Fruit fly (Drosophila melanogaster) whole organism, embryonic: Measurements from ENCODE around the gene Ubi-p5E.
A peak's percentile ranks its signal among the peaks of the same experiment; 100 is the strongest.

Experiments
- B-H2 ChIP-seq: fragments of 200-800 bp; sonication (Bioruptor generic); optimal IDR thresholded peaks from 2 replicates; lab custom pipeline; 2018; ENCODE audit warnings: missing biosample characterization, mild to moderate bottlenecking, missing genetic modification characterization
- CG10979 ChIP-seq: fragments of 200-800 bp; sonication (Bioruptor generic); optimal IDR thresholded peaks from 2 replicates; lab custom pipeline; 2018; ENCODE audit warnings: missing biosample characterization, mild to moderate bottlenecking, missing genetic modification characterization, moderate library complexity
- CG11696 ChIP-seq: fragments of 200-800 bp; sonication (Bioruptor generic); IDR thresholded peaks from 2 replicates; pipeline ENCODE4 v1.3.6; 2022; ENCODE audit warnings: missing biosample characterization, missing genetic modification characterization
- CG11723 ChIP-seq: fragments of 200-800 bp; sonication (Bioruptor generic); optimal IDR thresholded peaks from 2 replicates; lab custom pipeline; 2017; ENCODE audit warnings: missing biosample characterization, mild to moderate bottlenecking, missing genetic modification characterization
- CG13624 ChIP-seq: fragments of 200-800 bp; sonication (Bioruptor generic); optimal IDR thresholded peaks from 2 replicates; lab custom pipeline; 2016; ENCODE audit warnings: missing biosample characterization, missing genetic modification characterization
- CG14441 ChIP-seq: fragments of 200-800 bp; sonication (Bioruptor generic); IDR thresholded peaks from 2 replicates; pipeline ENCODE4 v1.3.6; 2022; ENCODE audit warnings: missing biosample characterization, missing genetic modification characterization
- CG16779 ChIP-seq: fragments of 200-800 bp; sonication (Bioruptor generic); IDR thresholded peaks from 2 replicates; pipeline ENCODE4 v1.3.6; 2022; ENCODE audit warnings: missing biosample characterization, missing genetic modification characterization
- CG16813 ChIP-seq: fragments of 200-800 bp; sonication (Bioruptor generic); IDR thresholded peaks from 3 replicates; pipeline ENCODE4 v1.3.6; 2022; ENCODE audit warnings: missing biosample characterization, missing genetic modification characterization; ENCODE audit not compliant: partially characterized antibody
- CG17568 ChIP-seq: fragments of 200-800 bp; sonication (Bioruptor generic); optimal IDR thresholded peaks from 2 replicates; lab custom pipeline; 2018; ENCODE audit warnings: missing biosample characterization, mild to moderate bottlenecking, missing genetic modification characterization, moderate library complexity
- CG17912 ChIP-seq: fragments of 200-800 bp; sonication (Bioruptor generic); optimal IDR thresholded peaks from 2 replicates; lab custom pipeline; 2018; ENCODE audit warnings: missing biosample characterization, mild to moderate bottlenecking, missing genetic modification characterization
- CG18011 ChIP-seq: fragments of 200-800 bp; sonication (Bioruptor generic); optimal IDR thresholded peaks from 2 replicates; lab custom pipeline; 2017; ENCODE audit warnings: missing biosample characterization, missing genetic modification characterization, mild to moderate bottlenecking, moderate library complexity, missing genotype
- CG2129 ChIP-seq: fragments of 200-800 bp; sonication (Bioruptor generic); IDR thresholded peaks from 2 replicates; pipeline ENCODE4 v1.3.6; 2022; ENCODE audit warnings: missing biosample characterization, missing genetic modification characterization; ENCODE audit not compliant: partially characterized antibody
- CG2202 ChIP-seq: fragments of 200-800 bp; sonication (Bioruptor generic); optimal IDR thresholded peaks from 2 replicates; lab custom pipeline; 2018; ENCODE audit warnings: missing biosample characterization, mild to moderate bottlenecking, missing genetic modification characterization
- CG2678 ChIP-seq: fragments of 200-800 bp; sonication (Bioruptor generic); optimal IDR thresholded peaks from 3 replicates; lab custom pipeline; 2019; ENCODE audit warnings: missing biosample characterization, mild to moderate bottlenecking, missing genetic modification characterization, moderate library complexity
- CG2712 ChIP-seq: fragments of 200-800 bp; optimal IDR thresholded peaks from 3 replicates; lab custom pipeline; 2019; ENCODE audit warnings: missing biosample characterization, mild to moderate bottlenecking, missing genetic modification characterization, moderate library complexity
- CG34224 ChIP-seq: fragments of 200-800 bp; sonication (Bioruptor generic); IDR thresholded peaks from 3 replicates; pipeline ENCODE4 v1.3.6; 2022; ENCODE audit warnings: missing biosample characterization, missing genetic modification characterization; ENCODE audit not compliant: partially characterized antibody
- CG3726 ChIP-seq: fragments of 200-800 bp; sonication (Bioruptor generic); IDR thresholded peaks from 3 replicates; pipeline ENCODE4, ENCODE4 v1.3.6; 2022; ENCODE audit warnings: missing biosample characterization, missing genetic modification characterization
- CG3847 ChIP-seq: fragments of 200-800 bp; sonication (Bioruptor generic); IDR thresholded peaks from 2 replicates; pipeline ENCODE4 v1.3.6; 2022; ENCODE audit warnings: missing biosample characterization, missing genetic modification characterization
- CG4617 ChIP-seq: fragments of 200-800 bp; sonication (Bioruptor generic); optimal IDR thresholded peaks from 3 replicates; lab custom pipeline; 2016; ENCODE audit warnings: missing biosample characterization, missing genetic modification characterization, borderline replicate concordance
- CG6791 ChIP-seq: fragments of 200-800 bp; sonication (Bioruptor generic); IDR thresholded peaks from 3 replicates; pipeline ENCODE4 v1.3.6; 2022; ENCODE audit warnings: missing biosample characterization, missing genetic modification characterization; ENCODE audit not compliant: partially characterized antibody
- CG6813 ChIP-seq: fragments of 200-800 bp; sonication (Bioruptor generic); optimal IDR thresholded peaks from 2 replicates; lab custom pipeline; 2017; ENCODE audit warnings: missing biosample characterization, missing genetic modification characterization, mild to moderate bottlenecking, moderate library complexity, missing genetic modification reagents
- CG7987 ChIP-seq: fragments of 200-800 bp; sonication (Bioruptor generic); optimal IDR thresholded peaks from 2 replicates; lab custom pipeline; 2018; ENCODE audit warnings: missing biosample characterization, mild to moderate bottlenecking, missing genetic modification characterization, moderate library complexity
- CG8765 ChIP-seq: fragments of 200-800 bp; sonication (Bioruptor generic); IDR thresholded peaks from 2 replicates; pipeline ENCODE4 v1.3.6; 2022; ENCODE audit warnings: missing biosample characterization, missing genetic modification characterization
- CG9727 ChIP-seq: fragments of 200-800 bp; sonication (Bioruptor generic); optimal IDR thresholded peaks from 3 replicates; lab custom pipeline; 2017; ENCODE audit warnings: missing biosample characterization, mild to moderate bottlenecking, missing genetic modification characterization
- Dip3 ChIP-seq: fragments of 200-800 bp; sonication (Bioruptor generic); optimal IDR thresholded peaks from 3 replicates; lab custom pipeline; 2016; ENCODE audit warnings: missing biosample characterization, missing genetic modification characterization
- Dll ChIP-seq: fragments of 200-800 bp; sonication (Bioruptor generic); IDR thresholded peaks from 4 replicates; pipeline ENCODE4 v1.3.6; 2022; ENCODE audit warnings: missing biosample characterization, missing genetic modification characterization; ENCODE audit not compliant: partially characterized antibody
- Doc3 ChIP-seq: fragments of 200-800 bp; sonication (Bioruptor generic); IDR thresholded peaks from 3 replicates; pipeline ENCODE4 v1.3.6; 2022; ENCODE audit warnings: missing biosample characterization, missing genetic modification characterization; ENCODE audit not compliant: partially characterized antibody
- Dp ChIP-seq: fragments of 200-800 bp; sonication (Bioruptor generic); optimal IDR thresholded peaks from 2 replicates; lab custom pipeline; 2018; ENCODE audit warnings: missing biosample characterization, mild to moderate bottlenecking, missing genetic modification characterization, moderate library complexity
- Ets65A ChIP-seq: fragments of 200-800 bp; sonication (Bioruptor generic); peaks from one replicate; lab custom pipeline; 2016; ENCODE audit warnings: missing biosample characterization, missing genetic modification characterization
- Fer1 ChIP-seq: fragments of 200-800 bp; sonication (Bioruptor generic); optimal IDR thresholded peaks from 2 replicates; lab custom pipeline; 2017; ENCODE audit warnings: missing biosample characterization, mild to moderate bottlenecking, missing genetic modification characterization
- MESR4 ChIP-seq: fragments of 200-800 bp; sonication (Bioruptor generic); optimal IDR thresholded peaks from 2 replicates; lab custom pipeline; 2018; ENCODE audit warnings: missing biosample characterization, mild to moderate bottlenecking, missing genetic modification characterization, moderate library complexity
- Scr ChIP-seq: fragments of 200-800 bp; sonication (Bioruptor generic); IDR thresholded peaks from 2 replicates; pipeline ENCODE4 v1.3.6; 2022; ENCODE audit warnings: missing biosample characterization, missing genetic modification characterization; ENCODE audit not compliant: partially characterized antibody
- YL-1 ChIP-seq: fragments of 200-800 bp; sonication (Bioruptor generic); optimal IDR thresholded peaks from 3 replicates; lab custom pipeline; 2017; ENCODE audit warnings: missing biosample characterization, mild to moderate bottlenecking, missing genetic modification characterization
- aop ChIP-seq: fragments of 200-800 bp; sonication (Bioruptor generic); IDR thresholded peaks from 2 replicates; pipeline ENCODE4 v1.3.6; 2022; ENCODE audit warnings: missing biosample characterization, missing genetic modification characterization
- ci ChIP-seq: fragments of 200-800 bp; sonication (Bioruptor generic); IDR thresholded peaks from 3 replicates; pipeline ENCODE4 v1.3.6; 2022; ENCODE audit warnings: missing biosample characterization, missing genetic modification characterization
- gfzf ChIP-seq: fragments of 200-800 bp; sonication (Bioruptor generic); optimal IDR thresholded peaks from 2 replicates; lab custom pipeline; 2016; ENCODE audit warnings: missing biosample characterization, mild to moderate bottlenecking, missing genetic modification characterization, moderate library complexity
- hkb ChIP-seq, 2 experiments: fragments of 200-800 bp in 1 of 2; fragments of >200 bp in 1 of 2; sonication (Bioruptor generic) in 1 of 2; IDR thresholded peaks in 1 of 2; optimal IDR thresholded peaks in 1 of 2; 2 replicates each; pipeline versions ENCODE4 v1.3.6 to Lab custom; 2017 to 2022; ENCODE audit warnings: missing biosample characterization in 1 of 2, missing genetic modification characterization in 1 of 2
- lab ChIP-seq: fragments of 200-800 bp; sonication (Bioruptor generic); optimal IDR thresholded peaks from 3 replicates; lab custom pipeline; 2017; ENCODE audit warnings: missing biosample characterization, missing genetic modification characterization, mild to moderate bottlenecking, moderate library complexity, missing genetic modification reagents
- mam ChIP-seq: fragments of 200-800 bp; sonication (Bioruptor generic); optimal IDR thresholded peaks from 3 replicates; lab custom pipeline; 2016; ENCODE audit warnings: missing biosample characterization, missing genetic modification characterization
- nerfin-2 ChIP-seq: fragments of 200-800 bp; sonication (Bioruptor generic); IDR thresholded peaks from 2 replicates; pipeline ENCODE4 v1.3.6; 2022; ENCODE audit warnings: missing biosample characterization, missing genetic modification characterization; ENCODE audit not compliant: partially characterized antibody
- odd ChIP-seq: fragments of 200-800 bp; sonication (Bioruptor generic); optimal IDR thresholded peaks from 2 replicates; lab custom pipeline; 2017; ENCODE audit warnings: missing biosample characterization, mild to moderate bottlenecking, missing genetic modification characterization
- sd ChIP-seq: fragments of 200-800 bp; sonication (Bioruptor generic); optimal IDR thresholded peaks from 3 replicates; lab custom pipeline; 2018; ENCODE audit warnings: missing biosample characterization, mild to moderate bottlenecking, missing genetic modification characterization, moderate library complexity
- sug ChIP-seq: fragments of 200-800 bp; optimal IDR thresholded peaks from 2 replicates; lab custom pipeline; 2019; ENCODE audit warnings: missing biosample characterization, mild to moderate bottlenecking, missing genetic modification characterization, moderate library complexity
- tin ChIP-seq: fragments of 200-800 bp; sonication (Bioruptor generic); optimal IDR thresholded peaks from 3 replicates; lab custom pipeline; 2016; ENCODE audit warnings: missing biosample characterization, missing genetic modification characterization
- tna ChIP-seq: fragments of 200-800 bp; sonication (Bioruptor generic); IDR thresholded peaks from 2 replicates; pipeline ENCODE4 v1.3.6; 2022; ENCODE audit warnings: missing biosample characterization, missing genetic modification characterization; ENCODE audit not compliant: partially characterized antibody
- trem ChIP-seq: fragments of 200-800 bp; optimal IDR thresholded peaks from 3 replicates; lab custom pipeline; 2019; ENCODE audit warnings: missing biosample characterization, mild to moderate bottlenecking, missing genetic modification characterization, moderate library complexity
- tup ChIP-seq: fragments of 200-800 bp; sonication (Bioruptor generic); optimal IDR thresholded peaks from 2 replicates; lab custom pipeline; 2016; ENCODE audit warnings: missing biosample characterization, mild to moderate bottlenecking, missing genetic modification characterization, moderate library complexity
- unc-4 ChIP-seq: fragments of 200-800 bp; sonication (Bioruptor generic); IDR thresholded peaks from 2 replicates; pipeline ENCODE4 v1.3.6; 2022; ENCODE audit warnings: missing biosample characterization, missing genetic modification characterization; ENCODE audit not compliant: partially characterized antibody
- vvl ChIP-seq: fragments of 200-800 bp; sonication (Bioruptor generic); IDR thresholded peaks from 2 replicates; pipeline ENCODE4 v1.3.6; 2022; ENCODE audit warnings: missing biosample characterization, missing genetic modification characterization

Gene Ubi-p5E

dm6 chrX:6260900-6261299 lies 18.5 kb downstream of the Ubi-p5E start, which contains the start of gene Josd (continued):
- TF ChIP-seq Dll (GFP tag; lab: Robert Waterston, UW) (peak; percentile 87), MESR4 (GFP tag; lab: Kevin White, UChicago) (peak; percentile 24), CG14441 (no peak), CG8765 (no peak), Doc3 (GFP tag; lab: Robert Waterston, UW) (peak; percentile 77), Fer1 (GFP tag; lab: Kevin White, UChicago) (peak; percentile 3), trem (peak; percentile 6), CG11696 (no peak), CG10979 (no peak), Ets65A (GFP tag; lab: Kevin White, UChicago) (no peak), tin (GFP tag; lab: Kevin White, UChicago) (no peak), aop (GFP tag; lab: Robert Waterston, UW) (no peak), Dip3 (GFP tag; lab: Kevin White, UChicago) (no peak), tup (GFP tag; lab: Kevin White, UChicago) (no peak), YL-1 (GFP tag; lab: Kevin White, UChicago) (peak; percentile 19), CG6813 (GFP tag; lab: Kevin White, UChicago) (no peak), unc-4 (peak; percentile 84), CG13624 (GFP tag; lab: Kevin White, UChicago) (no peak), CG2129 (peak; percentile 74; the same call in 1 of the 2 replicates), nerfin-2 (GFP tag; lab: Robert Waterston, UW) (peak; percentile 66), tna (GFP tag; lab: Robert Waterston, UW) (peak; percentile 54), CG16813 (GFP tag; lab: Robert Waterston, UW) (peak; percentile 85), Dp (GFP tag; lab: Kevin White, UChicago) (peak; percentile 15), B-H2 (GFP tag; lab: Kevin White, UChicago) (peak; percentile 17), CG16779 (GFP tag; lab: Robert Waterston, UW) (no peak), CG17912 (no peak), hkb (optimal IDR thresholded peaks at IDR 0.05; lab: Kevin White, UChicago) (no peak), hkb (GFP tag; IDR thresholded peaks at IDR 0.05; lab: Robert Waterston, UW) (no peak), CG6791 (peak; percentile 83), CG2678 (tag; lab: Kevin White, UChicago) (peak; percentile 8), sug (tag; lab: Kevin White, UChicago) (peak; percentile 11), lab (peak; percentile 1), gfzf (GFP tag; lab: Kevin White, UChicago) (no peak), CG9727 (no peak), CG4617 (peak; percentile 26), ci (GFP tag; lab: Robert Waterston, UW) (no peak), odd (no peak), CG3726 (GFP tag; lab: Robert Waterston, UW) (no peak), CG2202 (tag; lab: Kevin White, UChicago) (no peak), vvl (GFP tag; lab: Robert Waterston, UW) (0 out of 2 replicates have a peak, but pooled peaks have one; percentile 8), Scr (GFP tag; lab: Robert Waterston, UW) (peak; percentile 86), CG7987 (GFP tag; lab: Kevin White, UChicago) (no peak), mam (GFP tag; lab: Kevin White, UChicago) (peak; percentile 23), CG18011 (GFP tag; lab: Kevin White, UChicago) (no peak), sd (no peak), CG34224 (GFP tag; lab: Robert Waterston, UW) (peak; percentile 85), CG11723 (GFP tag; lab: Kevin White, UChicago) (no peak), CG2712 (tag; lab: Kevin White, UChicago) (peak; percentile 2), CG3847 (GFP tag; lab: Robert Waterston, UW) (no peak), CG17568 (GFP tag; lab: Kevin White, UChicago) (no peak)
